Fruit fly (Drosophila melanogaster) whole organism, pupa: Measurements from ENCODE around the gene cbt.
"Not testable (repeated sequence)": the region's sequence is repeated elsewhere in the genome, so short reads cannot be mapped to it uniquely, and the experiment has no call there.

Experiments used
- CG10348 ChIP-seq: fragments of 200-800 bp; sonication (Bioruptor generic); IDR thresholded peaks from 2 replicates; pipeline ENCODE4 v1.3.6; 2022; ENCODE audit warnings: missing biosample characterization, missing genetic modification characterization
- CG12605 ChIP-seq: fragments of 200-800 bp; sonication (Bioruptor generic); IDR thresholded peaks from 2 replicates; pipeline ENCODE4 v1.3.6; 2022; ENCODE audit warnings: missing biosample characterization, missing genetic modification characterization
- CG13204 ChIP-seq: fragments of 200-800 bp; sonication (Bioruptor generic); optimal IDR thresholded peaks from 2 replicates; lab custom pipeline; 2018; ENCODE audit warnings: missing biosample characterization, mild to moderate bottlenecking, missing genetic modification characterization, moderate library complexity
- CG14655 ChIP-seq: fragments of 200-800 bp; sonication (Bioruptor generic); optimal IDR thresholded peaks from 3 replicates; lab custom pipeline; 2017; ENCODE audit warnings: mild to moderate bottlenecking, missing biosample characterization, missing genetic modification reagents, missing genetic modification characterization
- CG15710 ChIP-seq: fragments of 200-800 bp; sonication (Bioruptor generic); optimal IDR thresholded peaks from 2 replicates; lab custom pipeline; 2018; ENCODE audit warnings: missing biosample characterization, mild to moderate bottlenecking, missing genetic modification characterization, moderate library complexity
- CG17806 ChIP-seq: fragments of 200-800 bp; sonication (Bioruptor generic); optimal IDR thresholded peaks from 2 replicates; lab custom pipeline; 2018; ENCODE audit warnings: missing biosample characterization, mild to moderate bottlenecking, missing genetic modification characterization, moderate library complexity
- CG32121 ChIP-seq: fragments of 200-800 bp; sonication (Bioruptor generic); IDR thresholded peaks from 2 replicates; pipeline ENCODE4 v1.3.6; 2022; ENCODE audit warnings: missing biosample characterization, missing genetic modification characterization
- CG34367 ChIP-seq: fragments of 200-800 bp; sonication (Bioruptor generic); optimal IDR thresholded peaks from 2 replicates; lab custom pipeline; 2018; ENCODE audit warnings: missing biosample characterization, mild to moderate bottlenecking, missing genetic modification characterization
- CG4496 ChIP-seq: fragments of 200-800 bp; sonication (Bioruptor generic); IDR thresholded peaks from 3 replicates; pipeline ENCODE4 v1.3.6; 2022; ENCODE audit warnings: missing biosample characterization, missing genetic modification characterization
- CG8159 ChIP-seq: fragments of 200-800 bp; sonication (Bioruptor generic); optimal IDR thresholded peaks from 3 replicates; lab custom pipeline; 2018; ENCODE audit warnings: missing biosample characterization, mild to moderate bottlenecking, missing genetic modification characterization, moderate library complexity
- CG8301 ChIP-seq: fragments of 200-800 bp; sonication (Bioruptor generic); optimal IDR thresholded peaks from 2 replicates; lab custom pipeline; 2018; ENCODE audit warnings: missing biosample characterization, mild to moderate bottlenecking, missing genetic modification characterization
- CG9948 ChIP-seq: fragments of 200-800 bp; sonication (Bioruptor generic); optimal IDR thresholded peaks from 2 replicates; lab custom pipeline; 2018; ENCODE audit warnings: missing biosample characterization, mild to moderate bottlenecking, missing genetic modification characterization, moderate library complexity
- D1 ChIP-seq: fragments of 200-800 bp; sonication (Bioruptor generic); optimal IDR thresholded peaks from 2 replicates; lab custom pipeline; 2018; ENCODE audit warnings: missing biosample characterization, mild to moderate bottlenecking, missing genetic modification characterization, moderate library complexity
- EcR ChIP-seq: fragments of 200-800 bp; sonication (Bioruptor generic); optimal IDR thresholded peaks from 3 replicates; lab custom pipeline; 2019; ENCODE audit warnings: missing biosample characterization, missing genetic modification characterization, mild to moderate bottlenecking, moderate library complexity, missing genetic modification reagents
- Ets98B ChIP-seq: fragments of 200-800 bp; sonication (Bioruptor generic); IDR thresholded peaks from 2 replicates; pipeline ENCODE4 v1.3.6; 2022; ENCODE audit warnings: missing biosample characterization, missing genetic modification characterization
- Pif1A ChIP-seq: fragments of 200-800 bp; sonication (Bioruptor generic); optimal IDR thresholded peaks from 3 replicates; lab custom pipeline; 2016; ENCODE audit warnings: missing biosample characterization, missing genetic modification characterization
- Pif1B ChIP-seq: fragments of 200-800 bp; sonication (Bioruptor generic); optimal IDR thresholded peaks from 3 replicates; lab custom pipeline; 2016; ENCODE audit warnings: missing biosample characterization, missing genetic modification characterization
- Snoo ChIP-seq: fragments of 200-800 bp; sonication (Bioruptor generic); optimal IDR thresholded peaks from 3 replicates; lab custom pipeline; 2017; ENCODE audit warnings: missing biosample characterization, mild to moderate bottlenecking, missing genetic modification characterization, inconsistent platforms
- fd96Ca ChIP-seq: fragments of 200-800 bp; sonication (Bioruptor generic); IDR thresholded peaks from 3 replicates; pipeline ENCODE4 v1.3.6; 2022; ENCODE audit warnings: missing biosample characterization, missing genetic modification characterization
- gl ChIP-seq: fragments of 200-800 bp; sonication (Bioruptor generic); optimal IDR thresholded peaks from 2 replicates; lab custom pipeline; 2018; ENCODE audit warnings: missing biosample characterization, mild to moderate bottlenecking, missing genetic modification characterization
- rn ChIP-seq: fragments of 200-800 bp; sonication (Bioruptor generic); IDR thresholded peaks from 2 replicates; pipeline ENCODE4 v1.3.6; 2022; ENCODE audit warnings: missing biosample characterization, missing genetic modification characterization

Gene cbt

DNA sequence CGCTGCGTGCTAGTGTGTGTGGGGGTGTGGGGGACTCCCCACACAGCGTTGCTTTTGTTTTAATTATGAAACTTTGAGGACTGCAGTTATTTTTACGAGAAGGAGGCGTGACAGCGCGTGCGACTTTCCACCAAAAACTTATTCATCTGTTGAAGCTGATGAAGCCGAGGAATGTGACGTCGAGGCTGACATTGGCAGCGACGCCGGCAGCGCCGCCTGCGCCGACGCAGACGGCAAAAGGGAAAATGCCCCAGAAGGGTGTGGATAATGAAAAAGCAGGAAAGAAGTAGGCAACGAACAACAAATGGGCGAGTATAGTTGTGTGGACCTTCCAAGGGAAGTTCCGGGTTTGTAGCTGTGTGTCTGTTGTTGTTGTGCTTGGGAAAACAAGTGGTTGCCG, 11.8 kb downstream of the cbt start:
- TF ChIP-seq CG12605 (no peak), CG8301 (tag; lab: Kevin White, UChicago) (no peak), Snoo (tag; lab: Kevin White, UChicago) (no peak), CG32121 (GFP tag; lab: Robert Waterston, UW) (no peak), CG4496 (no peak)

DNA sequence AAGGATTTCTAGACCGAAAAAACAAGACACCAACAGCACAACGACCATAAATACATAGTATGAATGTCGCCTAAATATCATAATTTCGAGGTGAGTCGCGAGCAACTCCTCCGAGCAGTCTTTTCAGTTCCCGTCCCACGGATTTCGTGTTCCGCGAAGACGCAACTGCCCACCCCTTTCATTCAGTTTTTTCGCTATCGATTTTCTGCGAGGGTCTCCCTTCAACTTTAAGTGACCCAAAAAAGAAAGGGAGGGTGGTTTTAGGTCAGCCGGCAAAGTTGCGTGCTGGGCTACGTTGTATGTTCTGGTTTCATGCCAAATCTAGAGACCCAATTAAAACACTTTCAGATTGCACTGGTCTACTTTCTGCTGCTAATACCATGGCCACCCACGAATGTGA, 23.8 kb downstream of the cbt start:
- no peak for TF ChIP-seq rn
- no peak for TF ChIP-seq D1 (tag; lab: Kevin White, UChicago)
- TF ChIP-seq EcR (GFP tag; lab: Kevin White, UChicago), result no peak
- no peak for TF ChIP-seq CG32121 (GFP tag; lab: Robert Waterston, UW)
- no peak for TF ChIP-seq Pif1A
- TF ChIP-seq CG12605, result no peak
- TF ChIP-seq CG10348, result no peak
- no peak for TF ChIP-seq CG15710 (tag; lab: Kevin White, UChicago)

DNA sequence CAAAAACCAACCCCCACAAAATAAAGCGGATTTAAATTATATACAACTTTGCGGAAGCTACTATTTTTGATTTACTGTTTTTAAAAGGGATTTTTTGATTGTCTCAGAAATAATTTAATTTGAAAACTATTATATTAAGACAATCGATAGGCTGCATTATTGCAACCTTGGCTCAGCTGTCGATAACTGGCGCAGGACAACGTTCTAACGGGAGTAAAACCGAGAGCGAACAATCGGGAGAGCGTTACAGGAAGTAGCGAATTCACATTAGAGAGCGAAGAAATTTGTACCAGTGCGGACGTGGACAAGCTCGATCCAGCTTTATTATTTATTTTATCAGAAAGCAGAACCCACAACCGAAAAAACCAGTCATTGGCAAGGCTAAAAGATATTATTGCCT, 24.2 kb downstream of the cbt start, which contains the start of gene CG4133:
CG4133 (plus strand) TSS at position 258 of the 400 bp plus-strand sequence.
- TF ChIP-seq fd96Ca (GFP tag; lab: Robert Waterston, UW); CG9948 (tag; lab: Kevin White, UChicago); D1 (tag; lab: Kevin White, UChicago): not testable (repeated sequence)
- TF ChIP-seq, all 21 proteins: peak for 0; not testable (repeated sequence) for 21

DNA sequence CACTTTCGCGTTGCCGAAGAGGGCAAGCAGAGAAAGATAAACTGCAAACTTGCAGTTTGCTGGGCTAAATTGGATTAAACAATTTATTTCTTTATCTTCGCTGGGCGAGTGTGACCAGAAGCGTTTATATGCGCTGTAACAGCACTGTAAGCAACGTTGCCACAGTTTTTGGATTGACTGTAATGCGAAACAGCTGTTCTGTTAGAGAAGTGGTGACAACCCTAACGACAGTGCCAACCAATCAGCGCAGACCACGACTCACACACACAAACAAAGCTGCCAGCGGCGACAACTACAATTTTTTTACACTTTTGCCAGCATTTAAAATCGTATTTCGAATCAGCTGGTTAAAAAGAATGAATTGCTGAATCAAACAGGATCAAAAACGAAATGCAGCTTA, 26.6 kb downstream of the cbt start, which contains the start of the genes crq and shv:
crq (minus strand) TSS at position 153 of the 400 bp plus-strand sequence.
shv (plus strand) TSS at position 237 of the 400 bp plus-strand sequence.
- TF ChIP-seq CG15710 (tag; lab: Kevin White, UChicago), result peak; percentile 10
- TF ChIP-seq rn, result no peak

DNA sequence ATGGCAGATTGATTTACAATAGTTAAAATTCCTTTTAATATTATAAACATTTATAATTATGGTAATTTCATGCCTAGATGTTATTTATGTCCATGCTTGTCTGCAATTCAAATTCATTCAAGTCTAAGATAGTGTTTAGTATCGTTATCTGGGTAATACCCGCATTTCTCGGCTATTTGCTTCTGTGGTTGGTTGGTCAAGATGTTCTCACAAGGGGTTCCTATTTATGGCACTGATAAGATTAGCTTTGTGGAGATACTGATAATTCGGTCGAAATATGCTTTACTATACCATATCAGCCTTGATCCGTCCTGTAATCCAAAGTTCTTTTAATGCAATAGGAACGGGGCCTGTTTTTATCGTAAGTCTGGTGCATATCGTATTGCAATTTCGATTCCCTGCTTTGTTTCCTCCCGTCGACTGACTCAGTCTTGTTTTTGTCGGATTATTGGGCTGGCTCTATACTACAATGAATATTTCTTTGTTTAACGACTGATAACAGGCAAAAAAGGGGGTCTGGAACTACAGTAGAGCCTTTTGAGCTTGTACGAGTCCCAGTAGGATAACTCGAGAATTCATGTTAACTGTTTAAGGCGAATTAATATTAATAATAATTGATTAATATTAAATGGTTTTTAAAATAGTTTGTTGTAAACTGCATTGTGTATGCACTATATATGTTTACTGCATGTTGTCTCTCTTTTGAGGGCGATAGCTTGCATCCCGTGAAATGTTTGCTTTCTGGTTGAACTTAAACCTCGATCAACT, 27.6 kb downstream of the cbt start:
- TF ChIP-seq CG17806 (tag; lab: Kevin White, UChicago) (peak; percentile 53), Pif1B (peak; percentile 40), EcR (GFP tag; lab: Kevin White, UChicago) (peak; percentile 35), D1 (tag; lab: Kevin White, UChicago) (no peak), CG13204 (GFP tag; lab: Kevin White, UChicago) (no peak), CG8301 (tag; lab: Kevin White, UChicago) (no peak), CG8159 (tag; lab: Kevin White, UChicago) (peak; percentile 60), CG34367 (tag; lab: Kevin White, UChicago) (no peak), CG4496 (peak; percentile 55; the same call in 2 of the 3 replicates), gl (tag; lab: Kevin White, UChicago) (no peak), CG15710 (tag; lab: Kevin White, UChicago) (peak; percentile 44), CG32121 (GFP tag; lab: Robert Waterston, UW) (peak; percentile 71), CG10348 (no peak), CG14655 (GFP tag; lab: Kevin White, UChicago) (no peak), Ets98B (GFP tag; lab: Robert Waterston, UW) (peak; percentile 60; the same call in 1 of the 2 replicates), CG12605 (no peak), CG9948 (tag; lab: Kevin White, UChicago) (peak; percentile 15), fd96Ca (GFP tag; lab: Robert Waterston, UW) (no peak)

DNA sequence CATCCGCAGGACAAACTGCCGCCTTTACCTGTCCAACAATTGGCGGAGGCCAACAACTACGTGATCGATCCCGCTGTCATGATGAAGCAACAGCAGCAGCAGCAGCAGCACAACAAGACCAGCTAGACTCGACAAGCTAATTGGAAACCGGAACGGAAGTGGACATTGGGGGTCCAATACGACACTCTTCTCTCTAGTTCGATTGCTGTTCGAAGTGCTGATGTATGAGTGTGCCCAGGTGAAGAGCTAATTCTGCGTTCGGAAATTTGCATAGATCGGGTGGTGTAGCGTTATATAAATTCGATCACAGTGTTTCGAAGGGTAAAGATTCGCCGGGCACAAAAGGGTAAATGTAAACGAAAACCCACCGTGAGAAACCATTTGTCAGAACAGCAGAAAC, 32.4 kb downstream of the cbt start:
- no peak for TF ChIP-seq CG14655 (GFP tag; lab: Kevin White, UChicago)
- no peak for TF ChIP-seq CG13204 (GFP tag; lab: Kevin White, UChicago)
- TF ChIP-seq Snoo (tag; lab: Kevin White, UChicago), result no peak
- TF ChIP-seq EcR (GFP tag; lab: Kevin White, UChicago), result no peak
- no peak for TF ChIP-seq rn
- no peak for TF ChIP-seq CG34367 (tag; lab: Kevin White, UChicago)
- no peak for TF ChIP-seq CG32121 (GFP tag; lab: Robert Waterston, UW)
- TF ChIP-seq CG12605, result no peak
- no peak for TF ChIP-seq CG4496
- no peak for TF ChIP-seq fd96Ca (GFP tag; lab: Robert Waterston, UW)
- no peak for TF ChIP-seq gl (tag; lab: Kevin White, UChicago)
- TF ChIP-seq Pif1B, result no peak
